Worm (Caenorhabditis elegans): ENCODE results near the gene col-131.

Gene col-131

DNA sequence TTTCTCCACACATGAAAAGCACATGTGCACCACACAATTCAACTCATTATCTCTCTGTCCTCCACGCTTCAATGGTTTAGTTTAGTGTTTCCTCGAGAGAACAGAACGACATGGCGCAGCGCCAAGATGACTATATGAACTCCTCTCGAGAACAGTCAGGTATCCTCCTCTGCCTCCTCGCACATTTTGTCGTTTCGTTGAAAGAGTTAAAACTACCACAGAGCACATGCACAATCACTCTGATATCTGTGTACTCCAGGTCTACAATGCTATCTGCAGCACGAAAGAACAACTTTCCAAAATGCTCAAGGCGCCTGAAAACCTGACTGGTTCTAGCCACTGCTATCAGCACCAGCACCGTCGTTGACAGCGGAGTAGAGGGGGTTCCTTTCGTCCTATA is 40.3 kb downstream of the col-131 start (continued):
- no peak for TF ChIP-seq pha-4 (tag; optimal IDR thresholded peaks at IDR 0.05)
- 0 out of 2 replicates have a peak, but pooled peaks have one; percentile 5 for TF ChIP-seq egrh-3 (GFP tag; IDR thresholded peaks at IDR 0.05)
- no peak for TF ChIP-seq C06A6.2 (GFP tag; conservative IDR thresholded peaks at IDR 0.05)
- TF ChIP-seq K12H6.12 (tag; optimal IDR thresholded peaks at IDR 0.05), result no peak
- TF ChIP-seq tbx-9 (tag; optimal IDR thresholded peaks at IDR 0.05; ENCODE audit: borderline replicate concordance), result no peak
- peak; percentile 49 for TF ChIP-seq nhr-90 (tag; optimal IDR thresholded peaks at IDR 0.05)
- TF ChIP-seq ceh-27 (GFP tag; optimal IDR thresholded peaks at IDR 0.05), result no peak
- TF ChIP-seq F55B11.4 (tag; optimal IDR thresholded peaks at IDR 0.05; ENCODE audit: borderline replicate concordance, insufficient read depth), result no peak
- TF ChIP-seq nfyb-1 (GFP tag; IDR thresholded peaks at IDR 0.05), result peak; percentile 70
- TF ChIP-seq F22D6.2 (tag; optimal IDR thresholded peaks at IDR 0.05), result no peak
- no peak for TF ChIP-seq egl-44 (GFP tag; IDR thresholded peaks at IDR 0.05)
- TF ChIP-seq B0019.2 (GFP tag; conservative IDR thresholded peaks at IDR 0.05), result no peak
- no peak for TF ChIP-seq nhr-120 (GFP tag; IDR thresholded peaks at IDR 0.05)
- no peak for TF ChIP-seq xnd-1 (tag; optimal IDR thresholded peaks at IDR 0.05)
- TF ChIP-seq dpl-1 (GFP tag; optimal IDR thresholded peaks at IDR 0.05), result no peak
- TF ChIP-seq let-526 (GFP tag; IDR thresholded peaks at IDR 0.05), result 0 out of 2 replicates have a peak, but pooled peaks have one; percentile 38
- TF ChIP-seq T26A5.8 (tag; optimal IDR thresholded peaks at IDR 0.05), result no peak
- TF ChIP-seq ceh-79 (tag; optimal IDR thresholded peaks at IDR 0.05), result no peak

DNA sequence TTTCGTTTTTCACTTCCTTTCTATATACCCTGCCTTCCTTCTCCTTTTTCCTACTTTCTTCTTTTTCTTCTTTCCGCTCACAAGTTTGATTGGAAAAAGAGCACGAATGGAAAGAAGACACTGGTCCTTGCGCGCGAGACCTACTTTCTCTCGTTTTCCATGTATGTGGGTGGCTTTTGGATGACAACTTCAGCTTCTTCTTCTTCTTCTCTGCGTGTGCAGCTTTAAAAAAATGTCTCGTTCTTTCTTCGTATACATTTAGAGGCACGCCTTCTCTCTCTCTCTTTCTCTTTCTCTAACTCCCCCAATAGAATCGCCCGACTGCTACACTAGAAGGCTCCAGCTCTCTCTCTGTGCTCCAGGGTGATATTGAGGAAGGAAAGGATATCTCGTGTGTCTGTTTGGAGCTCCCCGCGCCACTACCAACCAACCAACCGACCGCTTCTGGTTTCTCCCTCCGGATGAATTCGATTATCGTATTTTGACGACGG is 41.2 kb downstream of the col-131 start:
- TF ChIP-seq ceh-27 (GFP tag; optimal IDR thresholded peaks at IDR 0.05) (peak; percentile 14), ztf-3 (GFP tag; optimal IDR thresholded peaks at IDR 0.05) (no peak), F57A8.1 (GFP tag; optimal IDR thresholded peaks at IDR 0.05) (no peak), attf-3 (GFP tag; conservative IDR thresholded peaks at IDR 0.05) (no peak), nfya-1 (tag; optimal IDR thresholded peaks at IDR 0.05; ENCODE audit: borderline replicate concordance, insufficient read depth) (no peak), Y79H2A.3 (GFP tag; conservative IDR thresholded peaks at IDR 0.05) (no peak), madf-6 (GFP tag; IDR thresholded peaks at IDR 0.05) (no peak), mes-4 (tag; optimal IDR thresholded peaks at IDR 0.05) (no peak), rpc-1 (optimal IDR thresholded peaks at IDR 0.05) (no peak), rpc-1 (tag; optimal IDR thresholded peaks at IDR 0.05) (no peak), B0336.3 (GFP tag; IDR thresholded peaks at IDR 0.05) (no peak), F55B11.4 (tag; optimal IDR thresholded peaks at IDR 0.05; ENCODE audit: borderline replicate concordance, insufficient read depth) (no peak), dpff-1 (tag; optimal IDR thresholded peaks at IDR 0.05) (no peak), Y67H2A.10 (GFP tag; conservative IDR thresholded peaks at IDR 0.05) (no peak), tlf-1 (GFP tag; optimal IDR thresholded peaks at IDR 0.05) (no peak), F52B5.7 (tag; optimal IDR thresholded peaks at IDR 0.05) (no peak), lin-40 (tag; optimal IDR thresholded peaks at IDR 0.05) (no peak), rcor-1 (GFP tag; IDR thresholded peaks at IDR 0.05) (0 out of 2 replicates have a peak, but pooled peaks have one; percentile 14), cebp-1 (GFP tag; IDR thresholded peaks at IDR 0.05) (no peak), cebp-1 (tag; optimal IDR thresholded peaks at IDR 0.05) (peak; percentile 5), let-607 (tag; optimal IDR thresholded peaks at IDR 0.05) (no peak), attf-5 (GFP tag; optimal IDR thresholded peaks at IDR 0.05) (no peak), pbrm-1 (GFP tag; IDR thresholded peaks at IDR 0.05) (no peak), T07F8.4 (tag; optimal IDR thresholded peaks at IDR 0.05) (no peak), lag-1 (GFP tag; IDR thresholded peaks at IDR 0.05) (no peak), him-1 (tag; optimal IDR thresholded peaks at IDR 0.05) (no peak), attf-6 (GFP tag; IDR thresholded peaks at IDR 0.05) (no peak), athp-1 (tag; optimal IDR thresholded peaks at IDR 0.05) (no peak), egl-18 (GFP tag; IDR thresholded peaks at IDR 0.05) (0 out of 2 replicates have a peak, but pooled peaks have one; percentile 12), hsf-1 (GFP tag; IDR thresholded peaks at IDR 0.05) (no peak), somi-1 (GFP tag; optimal IDR thresholded peaks at IDR 0.05) (no peak), F39B2.1 (GFP tag; IDR thresholded peaks at IDR 0.05) (no peak), T26A5.8 (tag; optimal IDR thresholded peaks at IDR 0.05) (no peak), egrh-3 (GFP tag; IDR thresholded peaks at IDR 0.05) (no peak), F37B4.10 (GFP tag; IDR thresholded peaks at IDR 0.05) (no peak)
